Worm (Caenorhabditis elegans) whole organism, young adult: ENCODE results near the gene ceh-76.
A peak's percentile ranks its signal among the peaks of the same experiment; 100 is the strongest.

ENCODE experiments used
- B0261.1 ChIP-seq: sonication (generic microtip); optimal IDR thresholded peaks from 2 replicates; lab custom pipeline; 2016; ENCODE audit warnings: mild to moderate bottlenecking, missing genetic modification characterization, moderate library complexity, missing compliant biosample characterization
- C17E4.6 ChIP-seq: fragments of 200-800 bp; sonication (Bioruptor generic); IDR thresholded peaks from 2 replicates; pipeline ENCODE4 v1.3.6; 2022; ENCODE audit warnings: missing genetic modification reagents, missing genetic modification characterization, missing compliant biosample characterization
- D2030.7 ChIP-seq: fragments of 200-800 bp; sonication (Bioruptor generic); IDR thresholded peaks from 2 replicates; pipeline ENCODE4 v1.3.6; 2022; ENCODE audit warnings: missing genetic modification reagents, missing genetic modification characterization, missing compliant biosample characterization
- F10E7.11 ChIP-seq: sonication (generic microtip); optimal IDR thresholded peaks from 2 replicates; lab custom pipeline; 2017; ENCODE audit warnings: mild to moderate bottlenecking, missing genetic modification characterization, moderate library complexity, missing compliant biosample characterization
- F23B12.7 ChIP-seq: sonication (generic microtip); optimal IDR thresholded peaks from 2 replicates; lab custom pipeline; 2017; ENCODE audit warnings: missing genetic modification characterization, mild to moderate bottlenecking, missing compliant biosample characterization, antibody characterized with exemption, moderate library complexity; ENCODE audit not compliant: insufficient read depth
- F49E8.2 ChIP-seq: sonication (generic microtip); optimal IDR thresholded peaks from 3 replicates; lab custom pipeline; 2017; ENCODE audit warnings: missing genetic modification characterization, mild to moderate bottlenecking, missing compliant biosample characterization, antibody characterized with exemption, moderate library complexity; ENCODE audit not compliant: insufficient read depth
- F55B11.4 ChIP-seq: sonication (generic microtip); optimal IDR thresholded peaks from 2 replicates; lab custom pipeline; 2016; ENCODE audit warnings: missing compliant biosample characterization, missing genetic modification characterization, borderline replicate concordance; ENCODE audit not compliant: insufficient read depth
- F57A8.1 ChIP-seq: fragments of 200-800 bp; sonication (Bioruptor generic); optimal IDR thresholded peaks from 2 replicates; lab custom pipeline; 2018; ENCODE audit warnings: mild to moderate bottlenecking, missing genetic modification characterization, moderate library complexity, missing compliant biosample characterization
- F57C9.4 ChIP-seq: sonication (generic microtip); optimal IDR thresholded peaks from 2 replicates; lab custom pipeline; 2017; ENCODE audit warnings: mild to moderate bottlenecking, missing genetic modification characterization, missing compliant biosample characterization
- K12H6.12 ChIP-seq: fragments of 200-800 bp; sonication (Bioruptor generic); optimal IDR thresholded peaks from 2 replicates; lab custom pipeline; 2018; ENCODE audit warnings: mild to moderate bottlenecking, missing genetic modification characterization, missing compliant biosample characterization
- T26A5.8 ChIP-seq: sonication (generic microtip); optimal IDR thresholded peaks from 2 replicates; lab custom pipeline; 2016; ENCODE audit warnings: missing genetic modification characterization, missing compliant biosample characterization
- Y53F4B.3 ChIP-seq: fragments of 200-800 bp; sonication (Bioruptor generic); IDR thresholded peaks from 2 replicates; pipeline ENCODE4 v1.3.6; 2022; ENCODE audit warnings: missing genetic modification reagents, missing genetic modification characterization, missing compliant biosample characterization
- akir-1 ChIP-seq: fragments of 200-800 bp; sonication (Bioruptor generic); optimal IDR thresholded peaks from 2 replicates; lab custom pipeline; 2018; ENCODE audit warnings: mild to moderate bottlenecking, missing genetic modification characterization, moderate library complexity, missing compliant biosample characterization
- cebp-1 ChIP-seq, 2 experiments: fragments of 200-800 bp in 1 of 2; sonication (Bioruptor generic) in 1 of 2; sonication (generic microtip) in 1 of 2; IDR thresholded peaks in 1 of 2; optimal IDR thresholded peaks in 1 of 2; 2 replicates each; pipeline versions ENCODE4 v1.3.6 to Lab custom; 2017 to 2022; ENCODE audit warnings: missing compliant biosample characterization in 2 of 2, missing genetic modification characterization in 2 of 2, mild to moderate bottlenecking in 1 of 2, missing genetic modification reagents in 1 of 2, moderate library complexity in 1 of 2
- ceh-40 ChIP-seq: fragments of 200-800 bp; sonication (Bioruptor generic); IDR thresholded peaks from 2 replicates; pipeline ENCODE4 v1.3.6; 2022; ENCODE audit warnings: missing genetic modification characterization, missing compliant biosample characterization
- efl-1 ChIP-seq: fragments of 150-350 bp; optimal IDR thresholded peaks from 2 replicates; lab custom pipeline; 2014; ENCODE audit warnings: missing biosample characterization, missing genetic modification reagents, missing genetic modification characterization
- hlh-26 ChIP-seq: fragments of 200-800 bp; sonication (Bioruptor generic); conservative IDR thresholded peaks from 2 replicates; pipeline ENCODE4 v1.3.6; 2022; ENCODE audit warnings: missing genetic modification reagents, missing genetic modification characterization, missing compliant biosample characterization
- hrde-1 ChIP-seq: sonication (generic microtip); optimal IDR thresholded peaks from 2 replicates; lab custom pipeline; 2016; ENCODE audit warnings: missing genetic modification characterization, mild to moderate bottlenecking, missing compliant biosample characterization, moderate library complexity, missing genotype, missing genetic modification reagents, borderline replicate concordance
- lin-26 ChIP-seq: fragments of 200-800 bp; sonication (Bioruptor generic); IDR thresholded peaks from 2 replicates; pipeline ENCODE4 v1.3.6; 2022; ENCODE audit warnings: missing genetic modification reagents, missing genetic modification characterization, missing compliant biosample characterization
- lin-54 ChIP-seq: fragments of 200-800 bp; sonication (Bioruptor generic); optimal IDR thresholded peaks from 2 replicates; lab custom pipeline; 2018; ENCODE audit warnings: mild to moderate bottlenecking, missing genetic modification characterization, missing compliant biosample characterization
- lsl-1 ChIP-seq: fragments of 200-800 bp; sonication (Bioruptor generic); optimal IDR thresholded peaks from 2 replicates; lab custom pipeline; 2018; ENCODE audit warnings: mild to moderate bottlenecking, missing genetic modification characterization, moderate library complexity, missing compliant biosample characterization
- madf-6 ChIP-seq: fragments of 200-800 bp; sonication (Bioruptor generic); IDR thresholded peaks from 2 replicates; pipeline ENCODE4 v1.3.6; 2022; ENCODE audit warnings: missing genetic modification reagents, missing genetic modification characterization, missing compliant biosample characterization
- madf-8 ChIP-seq: fragments of 200-800 bp; sonication (Bioruptor generic); conservative IDR thresholded peaks from 2 replicates; pipeline ENCODE4 v1.3.6; 2022; ENCODE audit warnings: missing genetic modification reagents, missing genetic modification characterization, missing compliant biosample characterization
- nfyb-1 ChIP-seq: fragments of 200-800 bp; sonication (Bioruptor generic); IDR thresholded peaks from 2 replicates; pipeline ENCODE4 v1.3.6; 2022; ENCODE audit warnings: missing genetic modification reagents, missing genetic modification characterization, missing compliant biosample characterization
- nhr-179 ChIP-seq: sonication (generic microtip); optimal IDR thresholded peaks from 2 replicates; lab custom pipeline; 2016; ENCODE audit warnings: mild to moderate bottlenecking, missing genetic modification characterization, missing compliant biosample characterization
- nhr-27 ChIP-seq: fragments of 200-800 bp; sonication (Bioruptor generic); optimal IDR thresholded peaks from 2 replicates; lab custom pipeline; 2018; ENCODE audit warnings: mild to moderate bottlenecking, missing genetic modification characterization, moderate library complexity, missing compliant biosample characterization
- repo-1 ChIP-seq: sonication (generic microtip); optimal IDR thresholded peaks from 2 replicates; lab custom pipeline; 2017; ENCODE audit warnings: mild to moderate bottlenecking, missing genetic modification characterization, missing compliant biosample characterization
- rpc-1 ChIP-seq, 2 experiments: fragments of 150-350 bp in 1 of 2; sonication (generic microtip) in 1 of 2; optimal IDR thresholded peaks; 2 replicates each; lab custom pipeline; 2014 to 2018; ENCODE audit warnings: missing biosample characterization in 1 of 2, missing genetic modification characterization in 1 of 2, missing genetic modification reagents in 1 of 2, missing genotype in 1 of 2
- sea-2 ChIP-seq: fragments of 200-800 bp; sonication (Bioruptor generic); IDR thresholded peaks from 2 replicates; pipeline ENCODE4 v1.3.6; 2022; ENCODE audit warnings: missing genetic modification characterization, missing compliant biosample characterization
- snpc-3.4 ChIP-seq: sonication (generic microtip); optimal IDR thresholded peaks from 2 replicates; lab custom pipeline; 2017; ENCODE audit warnings: missing genetic modification characterization, mild to moderate bottlenecking, missing compliant biosample characterization, antibody characterized with exemption, moderate library complexity, missing genotype, missing genetic modification reagents
- snpc-4 ChIP-seq, 5 experiments: fragments of 150-350 bp in 1 of 5; sonication (generic microtip) in 4 of 5; optimal IDR thresholded peaks; 2 replicates each; lab custom pipeline; 2014 to 2018; ENCODE audit warnings: missing genetic modification characterization in 5 of 5, missing biosample characterization in 3 of 5, antibody characterized with exemption in 2 of 5, mild to moderate bottlenecking in 2 of 5, missing compliant biosample characterization in 2 of 5, missing genotype in 2 of 5, moderate library complexity in 2 of 5, missing genetic modification reagents in 1 of 5
- somi-1 ChIP-seq: fragments of 200-800 bp; sonication (Bioruptor generic); optimal IDR thresholded peaks from 2 replicates; lab custom pipeline; 2018; ENCODE audit warnings: mild to moderate bottlenecking, missing genetic modification characterization, missing compliant biosample characterization
- xnd-1 ChIP-seq: sonication (generic microtip); optimal IDR thresholded peaks from 2 replicates; lab custom pipeline; 2016; ENCODE audit warnings: missing genotype, missing genetic modification reagents, missing genetic modification characterization, missing compliant biosample characterization
- zfh-2 ChIP-seq: fragments of 200-800 bp; sonication (Bioruptor generic); conservative IDR thresholded peaks from 2 replicates; pipeline ENCODE4 v1.3.6; 2022; ENCODE audit warnings: missing genetic modification reagents, missing genetic modification characterization, missing compliant biosample characterization
- ztf-18 ChIP-seq: sonication (generic microtip); optimal IDR thresholded peaks from 2 replicates; lab custom pipeline; 2016; ENCODE audit warnings: missing genotype, mild to moderate bottlenecking, missing genetic modification characterization, missing compliant biosample characterization
- ztf-22 ChIP-seq: fragments of 200-800 bp; sonication (Bioruptor generic); optimal IDR thresholded peaks from 2 replicates; lab custom pipeline; 2018; ENCODE audit warnings: mild to moderate bottlenecking, missing genetic modification characterization, moderate library complexity, missing compliant biosample characterization
- ztf-25 ChIP-seq: fragments of 200-800 bp; sonication (Bioruptor generic); IDR thresholded peaks from 2 replicates; pipeline ENCODE4 v1.3.6; 2022; ENCODE audit warnings: missing genetic modification reagents, missing genetic modification characterization, missing compliant biosample characterization
- ztf-26 ChIP-seq: sonication (generic microtip); optimal IDR thresholded peaks from 2 replicates; lab custom pipeline; 2017; ENCODE audit warnings: missing genetic modification characterization, missing compliant biosample characterization
- ztf-6 ChIP-seq: fragments of 200-800 bp; sonication (Bioruptor generic); IDR thresholded peaks from 2 replicates; pipeline ENCODE4 v1.3.6; 2022; ENCODE audit warnings: missing genetic modification reagents, missing genetic modification characterization, missing compliant biosample characterization

The ceh-76 gene

ce11 chrV:7983381-7984052 is 11.0 kb downstream of the ceh-76 start, which contains the start of the genes natb-1 and abhd-12 (continued):
- TF ChIP-seq F23B12.7 (peak; percentile 10), akir-1 (GFP tag; lab: Kevin White, UChicago) (no peak), cebp-1 (GFP tag; IDR thresholded peaks at IDR 0.05; lab: Robert Waterston, UW) (no peak), cebp-1 (tag; optimal IDR thresholded peaks at IDR 0.05; lab: Kevin White, UChicago) (peak; percentile 46), nhr-179 (tag; lab: Kevin White, UChicago) (no peak), snpc-3.4 (tag; lab: Kevin White, UChicago) (no peak), lsl-1 (GFP tag; lab: Kevin White, UChicago) (peak; percentile 57), F10E7.11 (tag; lab: Kevin White, UChicago) (no peak), rpc-1 (optimal IDR thresholded peaks at IDR 0.05; lab: Kevin White, UChicago) (no peak), rpc-1 (tag; optimal IDR thresholded peaks at IDR 0.05; lab: Kevin White, UChicago) (no peak), ceh-40 (GFP tag; lab: Robert Waterston, UW) (no peak), efl-1 (GFP tag; lab: Kevin White, UChicago) (no peak), ztf-18 (tag; lab: Kevin White, UChicago) (peak; percentile 3), nhr-27 (no peak), lin-54 (GFP tag; lab: Kevin White, UChicago) (peak; percentile 1)

- TF ChIP-seq madf-6 (GFP tag; lab: Robert Waterston, UW) = peak; percentile 82
- TF ChIP-seq xnd-1 (tag; lab: Kevin White, UChicago) = peak; percentile 77
- no peak for TF ChIP-seq zfh-2 (GFP tag; lab: Robert Waterston, UW)
- TF ChIP-seq lsl-1 (GFP tag; lab: Kevin White, UChicago) = peak; percentile 74
- TF ChIP-seq madf-8 = peak; percentile 87
- TF ChIP-seq snpc-3.4 (tag; lab: Kevin White, UChicago) = no peak
Measured at ce11 chrV:7980993-7981595, 13.4 kb downstream of the ceh-76 start, which contains the start of gene F26D11.1. Gene F26D11.1, plus strand, starts transcription at chrV:7981545.

- TF ChIP-seq ceh-40 (GFP tag; lab: Robert Waterston, UW) (no peak), B0261.1 (tag; lab: Kevin White, UChicago) (no peak), cebp-1 (GFP tag; IDR thresholded peaks at IDR 0.05; lab: Robert Waterston, UW) (no peak), cebp-1 (tag; optimal IDR thresholded peaks at IDR 0.05; lab: Kevin White, UChicago) (peak; percentile 25), K12H6.12 (tag; lab: Kevin White, UChicago) (peak; percentile 10), ztf-25 (no peak), nfyb-1 (GFP tag; lab: Robert Waterston, UW) (no peak), hrde-1 (tag; lab: Kevin White, UChicago) (no peak), madf-6 (GFP tag; lab: Robert Waterston, UW) (no peak), F57C9.4 (tag; lab: Kevin White, UChicago) (no peak), F49E8.2 (tag; lab: Kevin White, UChicago) (no peak), D2030.7 (no peak), C17E4.6 (GFP tag; lab: Robert Waterston, UW) (no peak), ztf-22 (GFP tag; lab: Kevin White, UChicago) (no peak), snpc-4 (GFP tag; optimal IDR thresholded peaks at IDR 0.05; lab: Kevin White, UChicago) (no peak), snpc-4 (tag; optimal IDR thresholded peaks at IDR 0.05; lab: Kevin White, UChicago) (no peak), somi-1 (GFP tag; lab: Kevin White, UChicago) (peak; percentile 20), F57A8.1 (no peak), T26A5.8 (tag; lab: Kevin White, UChicago) (no peak), sea-2 (GFP tag; lab: Robert Waterston, UW) (no peak), ztf-26 (tag; lab: Kevin White, UChicago) (no peak), lin-26 (no peak), ztf-6 (GFP tag; lab: Robert Waterston, UW) (no peak), repo-1 (no peak), F55B11.4 (tag; lab: Kevin White, UChicago) (no peak), Y53F4B.3 (GFP tag; lab: Robert Waterston, UW) (no peak), hlh-26 (no peak)
Measured at ce11 chrV:7980370-7980987, 14.0 kb downstream of the ceh-76 start.
